Worm (Caenorhabditis elegans): Measurements from ENCODE around the gene cyp-35D1.

Gene cyp-35D1

ce11 chrV:16118601-16119000 is 49.6 kb downstream of the cyp-35D1 start, which contains the start of gene str-103:
TSS of gene str-103 (minus strand) at chrV:16118701.
- TF ChIP-seq hnd-1 (tag; optimal IDR thresholded peaks at IDR 0.05) (no peak), aly-1 (tag; optimal IDR thresholded peaks at IDR 0.05) (no peak), B0310.2 (tag; optimal IDR thresholded peaks at IDR 0.05) (no peak), tra-4 (tag; optimal IDR thresholded peaks at IDR 0.05) (no peak), flt-1 (GFP tag; IDR thresholded peaks at IDR 0.05) (no peak), ceh-36 (tag; optimal IDR thresholded peaks at IDR 0.05) (no peak), tbx-11 (GFP tag; IDR thresholded peaks at IDR 0.05) (no peak), ets-7 (tag; optimal IDR thresholded peaks at IDR 0.05) (no peak), ceh-13 (GFP tag; optimal IDR thresholded peaks at IDR 0.05) (no peak), sea-1 (GFP tag; conservative IDR thresholded peaks at IDR 0.05) (no peak), pes-1 (GFP tag; IDR thresholded peaks at IDR 0.05) (no peak), scrt-1 (GFP tag; IDR thresholded peaks at IDR 0.05) (no peak), F13C5.2 (tag; optimal IDR thresholded peaks at IDR 0.05) (no peak), hmbx-1 (tag; optimal IDR thresholded peaks at IDR 0.05) (no peak)

ce11 chrV:16120499-16120898 is 51.5 kb downstream of the cyp-35D1 start:
- no peak for TF ChIP-seq hmg-4 (GFP tag; optimal IDR thresholded peaks at IDR 0.05)
- TF ChIP-seq ceh-36 (tag; optimal IDR thresholded peaks at IDR 0.05): no peak
- no peak for TF ChIP-seq tbx-11 (GFP tag; IDR thresholded peaks at IDR 0.05)
- no peak for TF ChIP-seq ama-1 (optimal IDR thresholded peaks at IDR 0.05)
- no peak for TF ChIP-seq ceh-13 (GFP tag; optimal IDR thresholded peaks at IDR 0.05)
- TF ChIP-seq ets-7 (tag; optimal IDR thresholded peaks at IDR 0.05): no peak
